Fruit fly (Drosophila melanogaster) whole organism, embryonic: ENCODE results near the gene brv3.

Source experiments
- Bdp1 ChIP-seq: fragments of 200-800 bp; sonication (Bioruptor generic); optimal IDR thresholded peaks from 3 replicates; lab custom pipeline; 2016; ENCODE audit warnings: missing biosample characterization, missing genetic modification characterization
- Bgb ChIP-seq: fragments of 200-800 bp; sonication (Bioruptor generic); IDR thresholded peaks from 2 replicates; pipeline ENCODE4 v1.3.6; 2022; ENCODE audit warnings: missing biosample characterization, missing genetic modification characterization; ENCODE audit not compliant: partially characterized antibody
- CG10209 ChIP-seq: fragments of 200-800 bp; sonication (Bioruptor generic); optimal IDR thresholded peaks from 3 replicates; lab custom pipeline; 2017; ENCODE audit warnings: missing biosample characterization, mild to moderate bottlenecking, missing genetic modification characterization, missing genetic modification reagents
- CG10462 ChIP-seq: fragments of 200-800 bp; sonication (Bioruptor generic); optimal IDR thresholded peaks from 2 replicates; lab custom pipeline; 2016; ENCODE audit warnings: missing biosample characterization, missing genetic modification characterization
- CG11723 ChIP-seq: fragments of 200-800 bp; sonication (Bioruptor generic); optimal IDR thresholded peaks from 2 replicates; lab custom pipeline; 2017; ENCODE audit warnings: missing biosample characterization, mild to moderate bottlenecking, missing genetic modification characterization
- CG12659 ChIP-seq: fragments of 200-800 bp; sonication (Bioruptor generic); optimal IDR thresholded peaks from 3 replicates; lab custom pipeline; 2017; ENCODE audit warnings: mild to moderate bottlenecking, missing biosample characterization, missing genetic modification reagents, missing genetic modification characterization
- CG13287 ChIP-seq: fragments of 200-800 bp; sonication (Bioruptor generic); IDR thresholded peaks from 2 replicates; pipeline ENCODE4 v1.3.6; 2022; ENCODE audit warnings: missing biosample characterization, missing genetic modification characterization; ENCODE audit not compliant: partially characterized antibody
- CG17568 ChIP-seq: fragments of 200-800 bp; sonication (Bioruptor generic); optimal IDR thresholded peaks from 2 replicates; lab custom pipeline; 2018; ENCODE audit warnings: missing biosample characterization, mild to moderate bottlenecking, missing genetic modification characterization, moderate library complexity
- CG2202 ChIP-seq: fragments of 200-800 bp; sonication (Bioruptor generic); optimal IDR thresholded peaks from 2 replicates; lab custom pipeline; 2018; ENCODE audit warnings: missing biosample characterization, mild to moderate bottlenecking, missing genetic modification characterization
- CG32767 ChIP-seq: fragments of 200-800 bp; sonication (Bioruptor generic); IDR thresholded peaks from 2 replicates; pipeline ENCODE4 v1.3.6; 2022; ENCODE audit warnings: missing biosample characterization, missing genetic modification characterization
- CG3995 ChIP-seq: fragments of 200-800 bp; sonication (Bioruptor generic); optimal IDR thresholded peaks from 3 replicates; lab custom pipeline; 2016; ENCODE audit warnings: missing biosample characterization, missing genetic modification characterization
- CG42726 ChIP-seq: fragments of 200-800 bp; sonication (Bioruptor generic); IDR thresholded peaks from 2 replicates; pipeline ENCODE4 v1.3.6; 2022; ENCODE audit warnings: missing biosample characterization, missing genetic modification characterization; ENCODE audit not compliant: partially characterized antibody
- CG5180 ChIP-seq: fragments of 200-800 bp; sonication (Bioruptor generic); optimal IDR thresholded peaks from 3 replicates; lab custom pipeline; 2017; ENCODE audit warnings: missing biosample characterization, missing genetic modification characterization, mild to moderate bottlenecking, moderate library complexity, missing genetic modification reagents
- CG5245 ChIP-seq: fragments of 200-800 bp; sonication (Bioruptor generic); optimal IDR thresholded peaks from 3 replicates; lab custom pipeline; 2016; ENCODE audit warnings: missing biosample characterization, missing genetic modification characterization
- CG6791 ChIP-seq: fragments of 200-800 bp; sonication (Bioruptor generic); IDR thresholded peaks from 3 replicates; pipeline ENCODE4 v1.3.6; 2022; ENCODE audit warnings: missing biosample characterization, missing genetic modification characterization; ENCODE audit not compliant: partially characterized antibody
- CG7556 ChIP-seq: fragments of 200-800 bp; sonication (Bioruptor generic); optimal IDR thresholded peaks from 2 replicates; lab custom pipeline; 2017; ENCODE audit warnings: missing biosample characterization, mild to moderate bottlenecking, missing genetic modification characterization
- CG8765 ChIP-seq: fragments of 200-800 bp; sonication (Bioruptor generic); IDR thresholded peaks from 2 replicates; pipeline ENCODE4 v1.3.6; 2022; ENCODE audit warnings: missing biosample characterization, missing genetic modification characterization
- CG9437 ChIP-seq: fragments of 200-800 bp; sonication (Bioruptor generic); optimal IDR thresholded peaks from 2 replicates; lab custom pipeline; 2018; ENCODE audit warnings: missing biosample characterization, mild to moderate bottlenecking, missing genetic modification characterization
- CTCF ChIP-seq: fragments of 200-800 bp; sonication (Bioruptor generic); optimal IDR thresholded peaks from 2 replicates; lab custom pipeline; 2017; ENCODE audit warnings: missing biosample characterization, mild to moderate bottlenecking, missing genetic modification characterization, moderate library complexity
- Chrac-16 ChIP-seq: fragments of 200-800 bp; sonication (Bioruptor generic); optimal IDR thresholded peaks from 3 replicates; lab custom pipeline; 2016; ENCODE audit warnings: missing biosample characterization, missing genetic modification characterization
- Dad ChIP-seq: fragments of 200-800 bp; sonication (Bioruptor generic); optimal IDR thresholded peaks from 3 replicates; lab custom pipeline; 2016; ENCODE audit warnings: missing biosample characterization, missing genetic modification characterization
- Dek ChIP-seq: fragments of 200-800 bp; sonication (Bioruptor generic); optimal IDR thresholded peaks from 3 replicates; lab custom pipeline; 2019; ENCODE audit warnings: missing biosample characterization, mild to moderate bottlenecking, missing genetic modification characterization, moderate library complexity
- Dfd ChIP-seq, 2 experiments: fragments of >200 bp; optimal IDR thresholded peaks; 2 replicates each; lab custom pipeline; 2017; ENCODE audit warnings: missing biosample characterization in 2 of 2, missing genetic modification characterization in 2 of 2
- Dip2 ChIP-seq: fragments of 200-800 bp; sonication (Bioruptor generic); IDR thresholded peaks from 2 replicates; pipeline ENCODE4 v1.3.6; 2022; ENCODE audit warnings: missing biosample characterization, missing genetic modification characterization
- Fer3 ChIP-seq: fragments of 200-800 bp; sonication (Bioruptor generic); optimal IDR thresholded peaks from 2 replicates; lab custom pipeline; 2018; ENCODE audit warnings: missing biosample characterization, mild to moderate bottlenecking, missing genetic modification characterization, moderate library complexity
- HHEX ChIP-seq: fragments of 200-800 bp; sonication (Bioruptor generic); optimal IDR thresholded peaks from 3 replicates; lab custom pipeline; 2017; ENCODE audit warnings: missing biosample characterization, mild to moderate bottlenecking, missing genetic modification characterization, missing genetic modification reagents
- HLH4C ChIP-seq: fragments of 200-800 bp; sonication (Bioruptor generic); IDR thresholded peaks from 3 replicates; pipeline ENCODE4 v1.3.6; 2022; ENCODE audit warnings: missing biosample characterization, missing genetic modification characterization; ENCODE audit not compliant: partially characterized antibody
- Hr78 ChIP-seq, 2 experiments: fragments of 200-800 bp in 1 of 2; fragments of >200 bp in 1 of 2; sonication (Bioruptor generic) in 1 of 2; optimal IDR thresholded peaks; 2 replicates each; lab custom pipeline; 2017 to 2019; ENCODE audit warnings: missing biosample characterization in 2 of 2, missing genetic modification characterization in 2 of 2, mild to moderate bottlenecking in 1 of 2, moderate library complexity in 1 of 2
- Jarid2 ChIP-seq: fragments of 200-800 bp; sonication (Bioruptor generic); optimal IDR thresholded peaks from 3 replicates; lab custom pipeline; 2017; ENCODE audit warnings: mild to moderate bottlenecking, missing biosample characterization, missing genetic modification reagents, missing genetic modification characterization
- Mrtf ChIP-seq: fragments of 200-800 bp; sonication (Bioruptor generic); IDR thresholded peaks from 3 replicates; pipeline ENCODE4 v1.3.6; 2022; ENCODE audit warnings: missing biosample characterization, missing genetic modification characterization
- Pdp1 ChIP-seq, 2 experiments: fragments of 200-800 bp; sonication (Bioruptor generic); optimal IDR thresholded peaks; 3 replicates each; lab custom pipeline; 2016; ENCODE audit warnings: missing biosample characterization in 2 of 2, missing genetic modification characterization in 2 of 2, mild to moderate bottlenecking in 1 of 2, moderate library complexity in 1 of 2
- Sry-β ChIP-seq: fragments of 200-800 bp; sonication (Bioruptor generic); optimal IDR thresholded peaks from 2 replicates; lab custom pipeline; 2018; ENCODE audit warnings: missing biosample characterization, mild to moderate bottlenecking, missing genetic modification characterization, moderate library complexity
- Sry-δ ChIP-seq: fragments of 200-800 bp; sonication (Bioruptor generic); optimal IDR thresholded peaks from 2 replicates; lab custom pipeline; 2016; ENCODE audit warnings: missing biosample characterization, missing genetic modification characterization
- Xbp1 ChIP-seq: fragments of 200-800 bp; sonication (Bioruptor generic); optimal IDR thresholded peaks from 3 replicates; lab custom pipeline; 2016; ENCODE audit warnings: missing biosample characterization, mild to moderate bottlenecking, missing genetic modification characterization
- bsh ChIP-seq, 2 experiments: fragments of 200-800 bp; sonication (Bioruptor generic); optimal IDR thresholded peaks; 2 replicates each; lab custom pipeline; 2017 to 2018; ENCODE audit warnings: mild to moderate bottlenecking in 2 of 2, missing biosample characterization in 2 of 2, missing genetic modification characterization in 2 of 2, moderate library complexity in 1 of 2
- chm ChIP-seq: fragments of 200-800 bp; sonication (Bioruptor generic); IDR thresholded peaks from 2 replicates; pipeline ENCODE4 v1.3.6; 2022; ENCODE audit warnings: missing biosample characterization, missing genetic modification characterization
- croc ChIP-seq: fragments of 200-800 bp; sonication (Bioruptor generic); conservative IDR thresholded peaks from 3 replicates; pipeline ENCODE4 v1.3.6; 2022; ENCODE audit warnings: missing biosample characterization, missing genetic modification characterization
- cwo ChIP-seq: fragments of 200-800 bp; sonication (Bioruptor generic); optimal IDR thresholded peaks from 3 replicates; lab custom pipeline; 2017; ENCODE audit warnings: missing biosample characterization, missing genetic modification characterization, mild to moderate bottlenecking, moderate library complexity, missing genetic modification reagents
- da ChIP-seq: fragments of 200-800 bp; sonication (Bioruptor generic); optimal IDR thresholded peaks from 2 replicates; lab custom pipeline; 2016; ENCODE audit warnings: missing biosample characterization, missing genetic modification characterization
- en ChIP-seq: fragments of 200-800 bp; sonication (Bioruptor generic); optimal IDR thresholded peaks from 2 replicates; lab custom pipeline; 2016; ENCODE audit warnings: missing biosample characterization, missing genetic modification characterization
- gro ChIP-seq: fragments of 200-800 bp; sonication (Bioruptor generic); optimal IDR thresholded peaks from 2 replicates; lab custom pipeline; 2016; ENCODE audit warnings: missing biosample characterization, missing genetic modification characterization
- hbn ChIP-seq: fragments of 200-800 bp; sonication (Bioruptor generic); IDR thresholded peaks from 2 replicates; pipeline ENCODE4 v1.3.6; 2022; ENCODE audit warnings: missing biosample characterization, missing genetic modification characterization; ENCODE audit not compliant: partially characterized antibody
- jigr1 ChIP-seq: fragments of 200-800 bp; sonication (Bioruptor generic); IDR thresholded peaks from 3 replicates; pipeline ENCODE4 v1.3.6; 2022; ENCODE audit warnings: missing biosample characterization, missing genetic modification characterization
- luna ChIP-seq: fragments of 200-800 bp; sonication (Bioruptor generic); optimal IDR thresholded peaks from 2 replicates; lab custom pipeline; 2016; ENCODE audit warnings: missing biosample characterization, missing genetic modification characterization
- nmo ChIP-seq: fragments of 200-800 bp; sonication (Bioruptor generic); optimal IDR thresholded peaks from 2 replicates; lab custom pipeline; 2018; ENCODE audit warnings: missing biosample characterization, mild to moderate bottlenecking, missing genetic modification characterization, moderate library complexity
- repo ChIP-seq: fragments of 200-800 bp; sonication (Bioruptor generic); optimal IDR thresholded peaks from 2 replicates; lab custom pipeline; 2016; ENCODE audit warnings: missing biosample characterization, missing genetic modification characterization
- rib ChIP-seq: fragments of 200-800 bp; sonication (Bioruptor generic); IDR thresholded peaks from 2 replicates; pipeline ENCODE4 v1.3.6; 2022; ENCODE audit warnings: missing biosample characterization, missing genetic modification characterization
- so ChIP-seq: fragments of 200-800 bp; sonication (Bioruptor generic); IDR thresholded peaks from 3 replicates; pipeline ENCODE4 v1.3.6; 2022; ENCODE audit warnings: missing biosample characterization, missing genetic modification characterization

The brv3 gene

DNA sequence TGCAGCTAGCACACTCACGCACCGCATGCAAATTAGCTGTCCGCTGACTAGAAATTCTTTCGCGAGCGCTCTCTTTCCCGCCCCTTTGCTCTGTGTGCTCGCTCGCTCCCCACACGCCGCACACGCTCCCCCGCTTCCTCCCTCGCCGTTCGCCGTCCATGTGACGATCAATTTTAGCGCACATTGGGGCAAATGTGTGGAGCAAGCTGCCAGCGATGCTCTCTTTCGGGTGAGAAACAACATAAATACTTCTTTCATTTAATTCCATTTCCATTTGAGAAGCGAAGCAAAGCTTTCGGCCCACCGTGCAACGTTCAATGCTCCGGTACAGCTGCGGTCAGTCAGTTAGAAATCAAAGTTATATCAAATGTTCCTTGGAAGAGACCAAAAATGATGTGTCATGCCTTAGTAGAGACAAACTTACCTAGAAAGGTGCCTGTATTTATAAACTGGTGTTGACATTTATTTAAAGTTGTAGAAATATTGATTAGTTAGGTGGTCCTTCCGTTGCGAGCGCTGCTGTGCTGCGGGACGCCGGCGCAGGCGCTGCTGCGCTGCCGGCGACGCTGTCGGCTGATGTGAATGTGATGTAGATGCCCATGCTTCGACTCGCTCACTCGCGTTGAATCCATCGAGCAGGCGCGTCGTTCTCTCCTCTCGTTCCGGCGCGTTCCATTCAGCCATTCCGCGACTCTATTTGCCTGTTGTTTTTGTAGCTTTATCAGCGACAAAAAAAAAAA is 21.8 kb upstream of the brv3 start (continued):
- TF ChIP-seq Fer3 (tag; lab: Kevin White, UChicago): peak; percentile 96
- no peak for TF ChIP-seq Dfd (GFP tag; optimal IDR thresholded peaks at IDR 0.05; lab: Kevin White, UChicago)
- peak; percentile 90 for TF ChIP-seq jigr1 (GFP tag; lab: Robert Waterston, UW)
- TF ChIP-seq bsh (GFP tag; optimal IDR thresholded peaks at IDR 0.05; lab: Kevin White, UChicago): peak; percentile 97 to 98
- peak; percentile 96 for TF ChIP-seq Dek (tag; lab: Kevin White, UChicago)
- TF ChIP-seq CG6791: peak; percentile 67; the same call in 2 of the 3 replicates
- peak; percentile 94 for TF ChIP-seq croc (GFP tag; lab: Robert Waterston, UW)
- TF ChIP-seq en (GFP tag; lab: Kevin White, UChicago): peak; percentile 92
- TF ChIP-seq nmo (GFP tag; lab: Kevin White, UChicago): peak; percentile 97
- TF ChIP-seq HHEX (GFP tag; lab: Kevin White, UChicago): peak; percentile 98
- TF ChIP-seq Mrtf (GFP tag; lab: Robert Waterston, UW): peak; percentile 95
- peak; percentile 96 for TF ChIP-seq Chrac-16 (GFP tag; lab: Kevin White, UChicago)
- peak; percentile 90 for TF ChIP-seq Bdp1 (GFP tag; lab: Kevin White, UChicago)
- no peak for TF ChIP-seq hbn (GFP tag; lab: Robert Waterston, UW)
- peak; percentile 90 for TF ChIP-seq luna (GFP tag; lab: Kevin White, UChicago)
- TF ChIP-seq gro: peak; percentile 97
- peak; percentile 96 for TF ChIP-seq CG11723 (GFP tag; lab: Kevin White, UChicago)
- peak; percentile 95 for TF ChIP-seq CG5245
- TF ChIP-seq Dip2 (GFP tag; lab: Robert Waterston, UW): peak; percentile 49; the same call in 1 of the 2 replicates
- TF ChIP-seq CG42726 (GFP tag; lab: Robert Waterston, UW): peak; percentile 22; the same call in 1 of the 2 replicates
- TF ChIP-seq Dad (GFP tag; lab: Kevin White, UChicago): peak; percentile 96
- TF ChIP-seq CG2202 (tag; lab: Kevin White, UChicago): peak; percentile 93
- peak; percentile 98 for TF ChIP-seq so (GFP tag; lab: Robert Waterston, UW)
- peak; percentile 92 for TF ChIP-seq CG9437
- peak in 1 of 2 experiments; percentile 90 for TF ChIP-seq Hr78 (GFP tag; optimal IDR thresholded peaks at IDR 0.05; lab: Kevin White, UChicago)
- peak; percentile 97 for TF ChIP-seq CG10209 (GFP tag; lab: Kevin White, UChicago)
- TF ChIP-seq Pdp1 (GFP tag; optimal IDR thresholded peaks at IDR 0.05; lab: Kevin White, UChicago): peak; percentile 89 to 95
- TF ChIP-seq rib (GFP tag; lab: Robert Waterston, UW): peak; percentile 86
- peak; percentile 62 for TF ChIP-seq Sry-δ
- TF ChIP-seq CTCF (GFP tag; lab: Kevin White, UChicago): peak; percentile 87
- peak; percentile 99 for TF ChIP-seq CG12659 (GFP tag; lab: Kevin White, UChicago)
- TF ChIP-seq Sry-β (GFP tag; lab: Kevin White, UChicago): peak; percentile 61
- TF ChIP-seq Xbp1 (GFP tag; lab: Kevin White, UChicago): peak; percentile 98
- TF ChIP-seq chm (GFP tag; lab: Robert Waterston, UW): peak; percentile 96
- peak; percentile 97 for TF ChIP-seq cwo (GFP tag; lab: Kevin White, UChicago)
- TF ChIP-seq CG13287 (GFP tag; lab: Robert Waterston, UW): peak; percentile 39
- TF ChIP-seq HLH4C: peak; percentile 41; the same call in 1 of the 3 replicates
- peak; percentile 69 for TF ChIP-seq CG3995
- peak; percentile 82 for TF ChIP-seq Bgb (GFP tag; lab: Robert Waterston, UW)
- TF ChIP-seq CG32767 (GFP tag; lab: Robert Waterston, UW): peak; percentile 97
- TF ChIP-seq CG8765 (GFP tag; lab: Robert Waterston, UW): peak; percentile 73; the same call in 1 of the 2 replicates
- TF ChIP-seq da (GFP tag; lab: Kevin White, UChicago): peak; percentile 92
- peak; percentile 90 for TF ChIP-seq CG5180
- TF ChIP-seq CG7556: peak; percentile 98
- peak; percentile 97 for TF ChIP-seq CG17568 (GFP tag; lab: Kevin White, UChicago)
- TF ChIP-seq CG10462: peak; percentile 93
- TF ChIP-seq repo (GFP tag; lab: Kevin White, UChicago): peak; percentile 95
- peak; percentile 87 for TF ChIP-seq Jarid2 (GFP tag; lab: Kevin White, UChicago)
